Worm (Caenorhabditis elegans) whole organism, L4/young adult: ENCODE results near the gene scp-1.

Source experiments
- W03F9.2 ChIP-seq: fragments of 150-350 bp; optimal IDR thresholded peaks from 2 replicates; lab custom pipeline; 2014; ENCODE audit warnings: missing biosample characterization, missing genetic modification characterization
- him-1 ChIP-seq: sonication (generic microtip); optimal IDR thresholded peaks from 2 replicates; lab custom pipeline; 2016; ENCODE audit warnings: missing genotype, missing genetic modification reagents, missing genetic modification characterization, missing compliant biosample characterization

- no peak for TF ChIP-seq him-1
- TF ChIP-seq W03F9.2 (tag; lab: Kevin White, UChicago), result no peak
Measured at ce11 chrII:9346490-9346889, 12.7 kb downstream of the scp-1 start, which contains the start of gene F42A8.1.
